Worm (Caenorhabditis elegans): ENCODE measurements around the gene Y39A1A.24.

Y39A1A.24 gene

DNA sequence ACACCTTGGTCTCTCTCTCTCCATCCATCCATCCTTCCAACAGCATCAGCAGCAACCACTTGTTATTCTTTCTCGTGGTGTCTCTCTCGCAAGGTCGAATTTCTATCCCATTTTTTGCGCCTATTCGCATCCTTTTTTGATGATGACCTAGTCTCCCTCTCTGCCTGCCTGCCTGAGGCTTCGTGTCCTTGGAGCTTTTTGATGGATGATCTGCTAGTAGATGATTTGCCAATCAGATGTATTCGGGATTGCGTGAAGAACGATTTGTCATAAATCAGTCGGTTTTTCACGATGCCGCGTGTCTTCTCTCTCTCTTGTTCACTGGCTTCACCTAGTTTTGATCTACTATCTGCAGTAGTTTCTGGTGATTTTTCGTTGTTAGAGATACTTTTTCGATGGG lies 48.9 kb downstream of the Y39A1A.24 start:
- TF ChIP-seq lim-6 (tag; optimal IDR thresholded peaks at IDR 0.05) (no peak), C08G9.2 (tag; optimal IDR thresholded peaks at IDR 0.05) (no peak), ceh-34 (tag; optimal IDR thresholded peaks at IDR 0.05) (no peak), hlh-13 (GFP tag; optimal IDR thresholded peaks at IDR 0.05) (no peak), Y22D7AL.16 (tag; optimal IDR thresholded peaks at IDR 0.05) (no peak), ceh-48 (tag; optimal IDR thresholded peaks at IDR 0.05) (no peak), unc-86 (tag; optimal IDR thresholded peaks at IDR 0.05) (no peak), ceh-22 (tag; optimal IDR thresholded peaks at IDR 0.05) (no peak)

All from whole organism, late embryonic.